In the genomic region with DNA sequence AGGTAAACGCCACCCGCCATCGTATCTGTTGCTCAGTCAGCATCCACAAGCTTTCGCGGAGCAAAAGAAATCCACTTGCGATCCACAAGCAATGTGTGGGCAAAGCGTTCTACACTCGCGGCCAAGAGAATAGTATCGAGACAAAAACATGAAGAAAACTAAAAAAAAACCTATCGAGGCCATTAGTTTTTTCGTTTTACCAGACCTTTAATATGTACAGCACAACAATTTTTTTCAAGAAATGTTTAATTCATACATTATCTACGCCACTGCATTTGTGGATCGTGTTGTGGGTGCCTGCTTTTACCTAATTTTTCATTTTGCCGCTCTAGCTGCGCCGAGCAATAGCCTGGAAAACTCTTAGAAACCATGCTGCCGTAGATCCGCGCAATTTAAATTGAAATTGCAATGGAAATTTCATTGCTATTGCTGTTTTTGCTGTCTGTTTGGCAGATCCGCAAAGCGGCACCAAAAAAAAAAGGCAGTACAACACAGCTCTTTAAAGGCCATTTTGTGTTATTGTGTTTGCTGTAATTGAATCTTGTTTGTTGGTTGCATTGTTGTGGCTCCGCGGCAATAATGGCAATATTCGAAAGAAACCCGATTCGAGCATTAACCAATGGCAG, we compare ENCODE assay signal across 1 fruit fly cellular context.
TF ChIP-seq lines count a peak whose summit lies in the region.

No protein-coding gene starts in this region.

TF ChIP-seq in whole organism, embryonic, 481 proteins besides CTCF, POLR2A, EP300 and RAD21 (continued from another document):
- TF ChIP-seq sisA (GFP tag; IDR thresholded peaks at IDR 0.05; lab: Robert Waterston, UW) (peak; percentile 68), gcm2 (GFP tag; optimal IDR thresholded peaks at IDR 0.05; lab: Kevin White, UChicago) (peak; percentile 21), nau (GFP tag; optimal IDR thresholded peaks at IDR 0.05; lab: Kevin White, UChicago) (no peak), CG13775 (GFP tag; optimal IDR thresholded peaks at IDR 0.05; lab: Kevin White, UChicago) (peak; percentile 29), Ets65A (GFP tag; lab: Kevin White, UChicago) (peak; percentile 93), CG13894 (tag; optimal IDR thresholded peaks at IDR 0.05; lab: Kevin White, UChicago) (no peak), gcm (GFP tag; optimal IDR thresholded peaks at IDR 0.05; lab: Kevin White, UChicago) (peak; percentile 43), jing (GFP tag; optimal IDR thresholded peaks at IDR 0.05; lab: Kevin White, UChicago) (peak; percentile 19), Dad (GFP tag; optimal IDR thresholded peaks at IDR 0.05; lab: Kevin White, UChicago) (peak; percentile 45), cato (GFP tag; optimal IDR thresholded peaks at IDR 0.05; lab: Kevin White, UChicago; ENCODE audit: borderline replicate concordance) (peak; percentile 21), CG18476 (GFP tag; optimal IDR thresholded peaks at IDR 0.05; lab: Kevin White, UChicago) (peak; percentile 34), Opbp (GFP tag; IDR thresholded peaks at IDR 0.05; lab: Robert Waterston, UW; ENCODE audit: partially characterized antibody) (no peak), gce (GFP tag; IDR thresholded peaks at IDR 0.05; lab: Robert Waterston, UW) (peak; percentile 74; the same call in 1 of the 3 replicates), vnd (GFP tag; IDR thresholded peaks at IDR 0.05; lab: Robert Waterston, UW; ENCODE audit: partially characterized antibody) (no peak), pfk (GFP tag; optimal IDR thresholded peaks at IDR 0.05; lab: Kevin White, UChicago) (no peak), zen (tag; optimal IDR thresholded peaks at IDR 0.05; lab: Kevin White, UChicago) (peak; percentile 33), sima (GFP tag; optimal IDR thresholded peaks at IDR 0.05; lab: Kevin White, UChicago) (no peak), CG10543 (GFP tag; optimal IDR thresholded peaks at IDR 0.05; lab: Kevin White, UChicago) (no peak), slp2 (GFP tag; optimal IDR thresholded peaks at IDR 0.05; lab: Kevin White, UChicago) (peak; percentile 60), Vsx1 (GFP tag; optimal IDR thresholded peaks at IDR 0.05; lab: Kevin White, UChicago) (no peak), zen2 (GFP tag; IDR thresholded peaks at IDR 0.05; lab: Robert Waterston, UW; ENCODE audit: partially characterized antibody) (no peak), CG16863 (GFP tag; optimal IDR thresholded peaks at IDR 0.05; lab: Kevin White, UChicago) (peak; percentile 4), ara (GFP tag; IDR thresholded peaks at IDR 0.05; lab: Robert Waterston, UW) (peak; percentile 76), CG15696 (tag; optimal IDR thresholded peaks at IDR 0.05; lab: Kevin White, UChicago) (no peak), CG4282 (GFP tag; optimal IDR thresholded peaks at IDR 0.05; lab: Kevin White, UChicago) (no peak), sim (GFP tag; IDR thresholded peaks at IDR 0.05; lab: Robert Waterston, UW) (peak; percentile 72), CG17912 (GFP tag; optimal IDR thresholded peaks at IDR 0.05; lab: Kevin White, UChicago) (no peak), CG10267 (tag; optimal IDR thresholded peaks at IDR 0.05; lab: Kevin White, UChicago) (peak; percentile 62), otp (GFP tag; IDR thresholded peaks at IDR 0.05; lab: Robert Waterston, UW) (peak; percentile 61; the same call in 1 of the 3 replicates), Myb (GFP tag; optimal IDR thresholded peaks at IDR 0.05; lab: Kevin White, UChicago) (peak; percentile 10), phol (tag; optimal IDR thresholded peaks at IDR 0.05; lab: Kevin White, UChicago) (peak; percentile 73), Usf (GFP tag; optimal IDR thresholded peaks at IDR 0.05; lab: Kevin White, UChicago) (no peak), gsb-n (tag; optimal IDR thresholded peaks at IDR 0.05; lab: Kevin White, UChicago) (peak; percentile 39), Nf-YB (GFP tag; optimal IDR thresholded peaks at IDR 0.05; lab: Kevin White, UChicago) (peak; percentile 20), cg (GFP tag; optimal IDR thresholded peaks at IDR 0.05; lab: Kevin White, UChicago) (no peak), CG3163 (GFP tag; optimal IDR thresholded peaks at IDR 0.05; lab: Kevin White, UChicago) (no peak), hbn (GFP tag; IDR thresholded peaks at IDR 0.05; lab: Robert Waterston, UW; ENCODE audit: partially characterized antibody) (no peak), Nf-YC (tag; optimal IDR thresholded peaks at IDR 0.05; lab: Kevin White, UChicago) (no peak), da (GFP tag; optimal IDR thresholded peaks at IDR 0.05; lab: Kevin White, UChicago) (no peak), scrt (GFP tag; optimal IDR thresholded peaks at IDR 0.05; lab: Kevin White, UChicago) (peak; percentile 21), Fer3 (tag; optimal IDR thresholded peaks at IDR 0.05; lab: Kevin White, UChicago) (peak; percentile 52), Lim3 (GFP tag; IDR thresholded peaks at IDR 0.05; lab: Robert Waterston, UW) (no peak), luna (GFP tag; optimal IDR thresholded peaks at IDR 0.05; lab: Kevin White, UChicago) (no peak), CrebB (tag; optimal IDR thresholded peaks at IDR 0.05; lab: Kevin White, UChicago) (peak; percentile 51), CG30431 (GFP tag; optimal IDR thresholded peaks at IDR 0.05; lab: Kevin White, UChicago) (peak; percentile 21), corto (GFP tag; optimal IDR thresholded peaks at IDR 0.05; lab: Kevin White, UChicago) (no peak), MBD-R2 (GFP tag; IDR thresholded peaks at IDR 0.05; lab: Robert Waterston, UW) (peak; percentile 33; the same call in 1 of the 2 replicates), schlank (tag; optimal IDR thresholded peaks at IDR 0.05; lab: Kevin White, UChicago) (no peak), zfh1 (GFP tag; IDR thresholded peaks at IDR 0.05; lab: Robert Waterston, UW) (peak; percentile 83), CG12744 (GFP tag; optimal IDR thresholded peaks at IDR 0.05; lab: Kevin White, UChicago) (no peak), CG7928 (GFP tag; optimal IDR thresholded peaks at IDR 0.05; lab: Kevin White, UChicago) (no peak), CG17359 (tag; optimal IDR thresholded peaks at IDR 0.05; lab: Kevin White, UChicago) (peak; percentile 78), CG6854 (GFP tag; optimal IDR thresholded peaks at IDR 0.05; lab: Kevin White, UChicago) (no peak), knrl (GFP tag; IDR thresholded peaks at IDR 0.05; lab: Robert Waterston, UW; ENCODE audit: partially characterized antibody) (no peak), al (GFP tag; IDR thresholded peaks at IDR 0.05; lab: Robert Waterston, UW) (0 out of 2 replicates have a peak, but pooled peaks have one; percentile 25), NFAT (GFP tag; IDR thresholded peaks at IDR 0.05; lab: Robert Waterston, UW) (no peak), seq (GFP tag; IDR thresholded peaks at IDR 0.05; lab: Robert Waterston, UW) (peak; percentile 63; the same call in 1 of the 2 replicates), CG8478 (optimal IDR thresholded peaks at IDR 0.05; lab: Kevin White, UChicago) (no peak), CG10274 (GFP tag; optimal IDR thresholded peaks at IDR 0.05; lab: Kevin White, UChicago) (no peak), grn (GFP tag; optimal IDR thresholded peaks at IDR 0.05; lab: Kevin White, UChicago) (no peak), pzg (GFP tag; optimal IDR thresholded peaks at IDR 0.05; lab: Kevin White, UChicago) (no peak), insv (GFP tag; optimal IDR thresholded peaks at IDR 0.05; lab: Kevin White, UChicago) (no peak)
